Fruit fly (Drosophila melanogaster) whole organism, embryonic: ENCODE measurements around the gene Agxt.
A peak's percentile ranks its signal among the peaks of the same experiment; 100 is the strongest.

ENCODE experiments used
- CG10321 ChIP-seq: fragments of 200-800 bp; sonication (Bioruptor generic); IDR thresholded peaks from 2 replicates; pipeline ENCODE4 v1.3.6; 2022; ENCODE audit warnings: missing biosample characterization, missing genetic modification characterization
- CG10431 ChIP-seq: fragments of 200-800 bp; sonication (Bioruptor generic); optimal IDR thresholded peaks from 3 replicates; lab custom pipeline; 2018; ENCODE audit warnings: missing biosample characterization, mild to moderate bottlenecking, missing genetic modification characterization
- CG11504 ChIP-seq: fragments of 200-800 bp; sonication (Bioruptor generic); optimal IDR thresholded peaks from 3 replicates; lab custom pipeline; 2019; ENCODE audit warnings: missing biosample characterization, mild to moderate bottlenecking, missing genetic modification characterization, moderate library complexity
- CG12236 ChIP-seq: fragments of 200-800 bp; sonication (Bioruptor generic); optimal IDR thresholded peaks from 2 replicates; lab custom pipeline; 2016; ENCODE audit warnings: missing biosample characterization, missing genetic modification characterization
- CG12391 ChIP-seq: fragments of 200-800 bp; sonication (Bioruptor generic); optimal IDR thresholded peaks from 3 replicates; lab custom pipeline; 2018; ENCODE audit warnings: missing biosample characterization, mild to moderate bottlenecking, missing genetic modification characterization, moderate library complexity
- CG13424 ChIP-seq: fragments of 200-800 bp; sonication (Bioruptor generic); optimal IDR thresholded peaks from 2 replicates; lab custom pipeline; 2019; ENCODE audit warnings: missing biosample characterization, mild to moderate bottlenecking, missing genetic modification characterization, moderate library complexity
- CG14014 ChIP-seq: fragments of 200-800 bp; sonication (Bioruptor generic); IDR thresholded peaks from 2 replicates; pipeline ENCODE4 v1.3.6; 2022; ENCODE audit warnings: missing biosample characterization, missing genetic modification characterization
- CG16779 ChIP-seq: fragments of 200-800 bp; sonication (Bioruptor generic); IDR thresholded peaks from 2 replicates; pipeline ENCODE4 v1.3.6; 2022; ENCODE audit warnings: missing biosample characterization, missing genetic modification characterization
- CG2129 ChIP-seq: fragments of 200-800 bp; sonication (Bioruptor generic); IDR thresholded peaks from 2 replicates; pipeline ENCODE4 v1.3.6; 2022; ENCODE audit warnings: missing biosample characterization, missing genetic modification characterization; ENCODE audit not compliant: partially characterized antibody
- CG2678 ChIP-seq: fragments of 200-800 bp; sonication (Bioruptor generic); optimal IDR thresholded peaks from 3 replicates; lab custom pipeline; 2019; ENCODE audit warnings: missing biosample characterization, mild to moderate bottlenecking, missing genetic modification characterization, moderate library complexity
- CG2875 ChIP-seq: fragments of 200-800 bp; sonication (Bioruptor generic); optimal IDR thresholded peaks from 2 replicates; lab custom pipeline; 2017; ENCODE audit warnings: missing biosample characterization, mild to moderate bottlenecking, missing genetic modification characterization, missing genetic modification reagents
- CG31365 ChIP-seq: fragments of 200-800 bp; sonication (Bioruptor generic); optimal IDR thresholded peaks from 2 replicates; lab custom pipeline; 2018; ENCODE audit warnings: missing biosample characterization, mild to moderate bottlenecking, missing genetic modification characterization
- CG31388 ChIP-seq: fragments of 200-800 bp; sonication (Bioruptor generic); optimal IDR thresholded peaks from 2 replicates; lab custom pipeline; 2016; ENCODE audit warnings: missing biosample characterization, missing genetic modification characterization
- CG34224 ChIP-seq: fragments of 200-800 bp; sonication (Bioruptor generic); IDR thresholded peaks from 3 replicates; pipeline ENCODE4 v1.3.6; 2022; ENCODE audit warnings: missing biosample characterization, missing genetic modification characterization; ENCODE audit not compliant: partially characterized antibody
- CG3847 ChIP-seq: fragments of 200-800 bp; sonication (Bioruptor generic); IDR thresholded peaks from 2 replicates; pipeline ENCODE4 v1.3.6; 2022; ENCODE audit warnings: missing biosample characterization, missing genetic modification characterization
- CG4328 ChIP-seq: fragments of 200-800 bp; sonication (Bioruptor generic); optimal IDR thresholded peaks from 3 replicates; lab custom pipeline; 2017; ENCODE audit warnings: missing biosample characterization, missing genetic modification reagents, missing genetic modification characterization
- CG4820 ChIP-seq: fragments of 200-800 bp; sonication (Bioruptor generic); optimal IDR thresholded peaks from 3 replicates; lab custom pipeline; 2016; ENCODE audit warnings: missing biosample characterization, missing genetic modification characterization
- CG6791 ChIP-seq: fragments of 200-800 bp; sonication (Bioruptor generic); IDR thresholded peaks from 3 replicates; pipeline ENCODE4 v1.3.6; 2022; ENCODE audit warnings: missing biosample characterization, missing genetic modification characterization; ENCODE audit not compliant: partially characterized antibody
- CG7271 ChIP-seq: fragments of 200-800 bp; sonication (Bioruptor generic); optimal IDR thresholded peaks from 2 replicates; lab custom pipeline; 2018; ENCODE audit warnings: missing biosample characterization, mild to moderate bottlenecking, missing genetic modification characterization, moderate library complexity
- CG7839 ChIP-seq: fragments of 200-800 bp; sonication (Bioruptor generic); optimal IDR thresholded peaks from 3 replicates; lab custom pipeline; 2018; ENCODE audit warnings: missing biosample characterization, mild to moderate bottlenecking, missing genetic modification characterization, moderate library complexity
- CG8281 ChIP-seq: fragments of 200-800 bp; sonication (Bioruptor generic); optimal IDR thresholded peaks from 2 replicates; lab custom pipeline; 2018; ENCODE audit warnings: missing biosample characterization, mild to moderate bottlenecking, missing genetic modification characterization, moderate library complexity
- Camta ChIP-seq: fragments of 200-800 bp; sonication (Bioruptor generic); optimal IDR thresholded peaks from 2 replicates; lab custom pipeline; 2016; ENCODE audit warnings: missing biosample characterization, missing genetic modification characterization
- CoRest ChIP-seq: fragments of 200-800 bp; sonication (Bioruptor generic); optimal IDR thresholded peaks from 3 replicates; lab custom pipeline; 2018; ENCODE audit warnings: missing biosample characterization, mild to moderate bottlenecking, missing genetic modification characterization, moderate library complexity
- D19B ChIP-seq: fragments of 200-800 bp; sonication (Bioruptor generic); optimal IDR thresholded peaks from 2 replicates; lab custom pipeline; 2017; ENCODE audit warnings: missing biosample characterization, mild to moderate bottlenecking, missing genetic modification characterization
- E2f1 ChIP-seq: fragments of 200-800 bp; sonication (Bioruptor generic); IDR thresholded peaks from 2 replicates; pipeline ENCODE4 v1.3.6; 2022; ENCODE audit warnings: missing biosample characterization, missing genetic modification characterization
- HLH4C ChIP-seq: fragments of 200-800 bp; sonication (Bioruptor generic); IDR thresholded peaks from 3 replicates; pipeline ENCODE4 v1.3.6; 2022; ENCODE audit warnings: missing biosample characterization, missing genetic modification characterization; ENCODE audit not compliant: partially characterized antibody
- HLH54F ChIP-seq: fragments of 200-800 bp; sonication (Bioruptor generic); optimal IDR thresholded peaks from 3 replicates; lab custom pipeline; 2016; ENCODE audit warnings: missing biosample characterization, missing genetic modification characterization
- Hey ChIP-seq: fragments of 200-800 bp; sonication (Bioruptor generic); optimal IDR thresholded peaks from 3 replicates; lab custom pipeline; 2018; ENCODE audit warnings: missing biosample characterization, mild to moderate bottlenecking, missing genetic modification characterization
- Hmx ChIP-seq: fragments of 200-800 bp; sonication (Bioruptor generic); optimal IDR thresholded peaks from 2 replicates; lab custom pipeline; 2016; ENCODE audit warnings: missing biosample characterization, missing genetic modification characterization
- MESR4 ChIP-seq: fragments of 200-800 bp; sonication (Bioruptor generic); optimal IDR thresholded peaks from 2 replicates; lab custom pipeline; 2018; ENCODE audit warnings: missing biosample characterization, mild to moderate bottlenecking, missing genetic modification characterization, moderate library complexity
- NK7.1 ChIP-seq: fragments of 200-800 bp; sonication (Bioruptor generic); optimal IDR thresholded peaks from 3 replicates; lab custom pipeline; 2016; ENCODE audit warnings: missing biosample characterization, missing genetic modification characterization
- Rfx ChIP-seq: fragments of 200-800 bp; sonication (Bioruptor generic); IDR thresholded peaks from 2 replicates; pipeline ENCODE4 v1.3.6; 2022; ENCODE audit warnings: missing biosample characterization, missing genetic modification characterization
- chinmo ChIP-seq: fragments of 200-800 bp; sonication (Bioruptor generic); IDR thresholded peaks from 4 replicates; pipeline ENCODE4 v1.3.6; 2022; ENCODE audit warnings: missing biosample characterization, missing genetic modification characterization; ENCODE audit not compliant: partially characterized antibody
- dan ChIP-seq: fragments of 200-800 bp; sonication (Bioruptor generic); IDR thresholded peaks from 2 replicates; pipeline ENCODE4 v1.3.6; 2022; ENCODE audit warnings: missing biosample characterization, missing genetic modification characterization
- dmrt99B ChIP-seq: fragments of 200-800 bp; sonication (Bioruptor generic); optimal IDR thresholded peaks from 2 replicates; lab custom pipeline; 2018; ENCODE audit warnings: missing biosample characterization, mild to moderate bottlenecking, missing genetic modification characterization, moderate library complexity
- fd102C ChIP-seq: fragments of 200-800 bp; sonication (Bioruptor generic); optimal IDR thresholded peaks from 2 replicates; lab custom pipeline; 2018; ENCODE audit warnings: missing biosample characterization, mild to moderate bottlenecking, missing genetic modification characterization, moderate library complexity
- fd3F ChIP-seq: fragments of 200-800 bp; sonication (Bioruptor generic); optimal IDR thresholded peaks from 2 replicates; lab custom pipeline; 2018; ENCODE audit warnings: missing biosample characterization, mild to moderate bottlenecking, missing genetic modification characterization, moderate library complexity
- klu ChIP-seq: fragments of 200-800 bp; sonication (Bioruptor generic); IDR thresholded peaks from 2 replicates; pipeline ENCODE4 v1.3.6; 2022; ENCODE audit warnings: missing biosample characterization, missing genetic modification characterization
- mirr ChIP-seq: fragments of 200-800 bp; sonication (Bioruptor generic); optimal IDR thresholded peaks from 3 replicates; lab custom pipeline; 2018; ENCODE audit warnings: missing biosample characterization, mild to moderate bottlenecking, missing genetic modification characterization
- nmo ChIP-seq: fragments of 200-800 bp; sonication (Bioruptor generic); optimal IDR thresholded peaks from 2 replicates; lab custom pipeline; 2018; ENCODE audit warnings: missing biosample characterization, mild to moderate bottlenecking, missing genetic modification characterization, moderate library complexity
- pros ChIP-seq: fragments of 200-800 bp; sonication (Bioruptor generic); optimal IDR thresholded peaks from 3 replicates; lab custom pipeline; 2019; ENCODE audit warnings: missing biosample characterization, mild to moderate bottlenecking, missing genetic modification characterization, moderate library complexity
- psq ChIP-seq: fragments of 200-800 bp; sonication (Bioruptor generic); optimal IDR thresholded peaks from 2 replicates; lab custom pipeline; 2017; ENCODE audit warnings: missing biosample characterization, missing genetic modification characterization
- slp2 ChIP-seq: fragments of 200-800 bp; sonication (Bioruptor generic); optimal IDR thresholded peaks from 2 replicates; lab custom pipeline; 2016; ENCODE audit warnings: missing biosample characterization, missing genetic modification characterization
- sr ChIP-seq: fragments of 200-800 bp; sonication (Bioruptor generic); IDR thresholded peaks from 3 replicates; pipeline ENCODE4 v1.3.6; 2022; ENCODE audit warnings: missing biosample characterization, missing genetic modification characterization
- trem ChIP-seq: fragments of 200-800 bp; optimal IDR thresholded peaks from 3 replicates; lab custom pipeline; 2019; ENCODE audit warnings: missing biosample characterization, mild to moderate bottlenecking, missing genetic modification characterization, moderate library complexity
- ttk ChIP-seq: fragments of 200-800 bp; sonication (Bioruptor generic); IDR thresholded peaks from 2 replicates; pipeline ENCODE4 v2.1.2; 2022; ENCODE audit warnings: missing biosample characterization, missing genetic modification characterization
- twi ChIP-seq: fragments of 200-800 bp; optimal IDR thresholded peaks from 2 replicates; lab custom pipeline; 2019; ENCODE audit warnings: missing biosample characterization, mild to moderate bottlenecking, missing genetic modification characterization, moderate library complexity
- usp ChIP-seq: fragments of >200 bp; optimal IDR thresholded peaks from 2 replicates; lab custom pipeline; 2017; ENCODE audit warnings: missing biosample characterization, missing genetic modification characterization
- zen ChIP-seq: fragments of 200-800 bp; sonication (Bioruptor generic); optimal IDR thresholded peaks from 3 replicates; lab custom pipeline; 2018; ENCODE audit warnings: missing biosample characterization, mild to moderate bottlenecking, missing genetic modification characterization, moderate library complexity
- zfh2 ChIP-seq: fragments of 200-800 bp; sonication (Bioruptor generic); optimal IDR thresholded peaks from 2 replicates; lab custom pipeline; 2016; ENCODE audit warnings: missing biosample characterization, missing genetic modification characterization

Gene Agxt

dm6 chrX:6543569-6544173 is 14.9 kb downstream of the Agxt start (continued):
- TF ChIP-seq CG12391 (tag; lab: Kevin White, UChicago): no peak
- no peak for TF ChIP-seq CG2129 (GFP tag; lab: Robert Waterston, UW)
- TF ChIP-seq Hey: no peak
- TF ChIP-seq CG10431 (GFP tag; lab: Kevin White, UChicago): no peak
- TF ChIP-seq CG2678 (tag; lab: Kevin White, UChicago): peak; percentile 33
- TF ChIP-seq pros (GFP tag; lab: Kevin White, UChicago): no peak
- no peak for TF ChIP-seq zen (tag; lab: Kevin White, UChicago)
- peak; percentile 25 for TF ChIP-seq CG11504 (tag; lab: Kevin White, UChicago)
- TF ChIP-seq dan (GFP tag; lab: Robert Waterston, UW): no peak
- TF ChIP-seq usp (GFP tag; lab: Kevin White, UChicago): no peak
- no peak for TF ChIP-seq CG8281
- TF ChIP-seq CG4328 (GFP tag; lab: Kevin White, UChicago): no peak
- 0 out of 2 replicates have a peak, but pooled peaks have one; percentile 6 for TF ChIP-seq E2f1 (GFP tag; lab: Robert Waterston, UW)
- peak; percentile 51 for TF ChIP-seq dmrt99B
- no peak for TF ChIP-seq fd3F (GFP tag; lab: Kevin White, UChicago)
- TF ChIP-seq psq: no peak
- TF ChIP-seq CG7839 (tag; lab: Kevin White, UChicago): peak; percentile 33
- no peak for TF ChIP-seq CG4820 (GFP tag; lab: Kevin White, UChicago)
- TF ChIP-seq CG3847 (GFP tag; lab: Robert Waterston, UW): no peak
- TF ChIP-seq CG12236 (GFP tag; lab: Kevin White, UChicago): no peak
- no peak for TF ChIP-seq HLH4C
- 0 out of 2 replicates have a peak, but pooled peaks have one; percentile 11 for TF ChIP-seq CG14014 (GFP tag; lab: Robert Waterston, UW)
- peak; percentile 42 for TF ChIP-seq CG10321 (GFP tag; lab: Robert Waterston, UW)
- 0 out of 3 replicates have a peak, but pooled peaks have one; percentile 32 for TF ChIP-seq CG6791 (GFP tag; lab: Robert Waterston, UW)
- no peak for TF ChIP-seq slp2
- TF ChIP-seq CG16779: no peak
- TF ChIP-seq MESR4 (GFP tag; lab: Kevin White, UChicago): no peak
- no peak for TF ChIP-seq twi (tag; lab: Kevin White, UChicago)
- TF ChIP-seq Rfx: no peak
- no peak for TF ChIP-seq trem (tag; lab: Kevin White, UChicago)
- TF ChIP-seq CoRest: no peak
- TF ChIP-seq Hmx (GFP tag; lab: Kevin White, UChicago): no peak
- peak; percentile 75; the same call in 3 of the 4 replicates for TF ChIP-seq chinmo (GFP tag; lab: Robert Waterston, UW)
- no peak for TF ChIP-seq zfh2 (GFP tag; lab: Kevin White, UChicago)
- TF ChIP-seq mirr: no peak
- no peak for TF ChIP-seq CG2875 (GFP tag; lab: Kevin White, UChicago)
- TF ChIP-seq HLH54F (GFP tag; lab: Kevin White, UChicago): no peak
- TF ChIP-seq NK7.1: no peak
- no peak for TF ChIP-seq Camta (GFP tag; lab: Kevin White, UChicago)
- peak; percentile 54 for TF ChIP-seq D19B (GFP tag; lab: Kevin White, UChicago)
- no peak for TF ChIP-seq klu (GFP tag; lab: Robert Waterston, UW)
- TF ChIP-seq sr: peak; percentile 76; the same call in 2 of the 3 replicates
- TF ChIP-seq nmo (GFP tag; lab: Kevin White, UChicago): peak; percentile 16
- no peak for TF ChIP-seq CG7271
- no peak for TF ChIP-seq CG31388
- TF ChIP-seq fd102C (GFP tag; lab: Kevin White, UChicago): no peak
- no peak for TF ChIP-seq ttk (GFP tag; lab: Robert Waterston, UW)
- no peak for TF ChIP-seq CG34224
- TF ChIP-seq CG31365 (tag; lab: Kevin White, UChicago): no peak
- TF ChIP-seq CG13424 (tag; lab: Kevin White, UChicago): no peak
